Fruit fly (Drosophila melanogaster): ENCODE measurements around the gene Shab.

Gene Shab

DNA sequence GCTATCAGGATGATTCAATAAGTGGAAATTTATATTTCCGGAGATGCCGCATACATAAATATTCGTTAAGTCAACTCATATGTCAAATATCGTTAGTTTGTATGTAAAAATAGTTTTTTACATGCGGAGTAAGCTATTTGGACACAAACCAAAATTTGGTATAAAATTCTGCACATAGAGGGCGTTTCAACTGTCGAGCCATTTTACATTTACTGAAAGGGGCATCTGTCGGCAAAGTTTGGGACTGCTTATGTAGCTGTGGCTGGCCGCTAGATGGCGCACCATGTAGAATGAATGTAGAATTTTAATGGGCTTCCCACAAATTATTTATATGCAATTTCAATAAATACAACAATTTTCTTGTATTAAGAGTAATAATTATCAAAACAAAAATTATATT is 43.0 kb upstream of the Shab start (continued):
- peak; percentile 73 for TF ChIP-seq CG2120 (GFP tag; optimal IDR thresholded peaks at IDR 0.05)
- TF ChIP-seq CG7786 (GFP tag; optimal IDR thresholded peaks at IDR 0.05), result peak; percentile 54
- TF ChIP-seq maf-S (GFP tag; optimal IDR thresholded peaks at IDR 0.05), result peak; percentile 77
- TF ChIP-seq CG13775 (GFP tag; optimal IDR thresholded peaks at IDR 0.05), result peak; percentile 16
- peak; percentile 16; the same call in 1 of the 2 replicates for TF ChIP-seq Adf1 (GFP tag; IDR thresholded peaks at IDR 0.05)
- TF ChIP-seq CG12236 (GFP tag; optimal IDR thresholded peaks at IDR 0.05), result peak; percentile 39
- TF ChIP-seq jumu (GFP tag; optimal IDR thresholded peaks at IDR 0.05), result peak; percentile 65
- peak; percentile 55; the same call in 1 of the 2 replicates for TF ChIP-seq CG8765 (GFP tag; IDR thresholded peaks at IDR 0.05)
- TF ChIP-seq pros (GFP tag; optimal IDR thresholded peaks at IDR 0.05), result no peak
- TF ChIP-seq twi (tag; optimal IDR thresholded peaks at IDR 0.05), result peak; percentile 11
- peak; percentile 29; the same call in 1 of the 2 replicates for TF ChIP-seq CG31441 (GFP tag; IDR thresholded peaks at IDR 0.05)
- no peak for TF ChIP-seq HLH4C (GFP tag; IDR thresholded peaks at IDR 0.05; ENCODE audit: partially characterized antibody)
- peak; percentile 57 for TF ChIP-seq CG31365 (tag; optimal IDR thresholded peaks at IDR 0.05)
- TF ChIP-seq CG42726 (GFP tag; IDR thresholded peaks at IDR 0.05; ENCODE audit: partially characterized antibody), result peak; percentile 93
- TF ChIP-seq CG18764 (GFP tag; optimal IDR thresholded peaks at IDR 0.05), result peak; percentile 52
- TF ChIP-seq CG4360 (GFP tag; IDR thresholded peaks at IDR 0.05), result peak; percentile 11; the same call in 1 of the 2 replicates
- TF ChIP-seq Max (GFP tag; optimal IDR thresholded peaks at IDR 0.05), result peak; percentile 20
- TF ChIP-seq lola (GFP tag; optimal IDR thresholded peaks at IDR 0.05), result peak in 1 of 3 experiments; percentile 25
- peak; percentile 96 for TF ChIP-seq Med (GFP tag)
- peak; percentile 47 for TF ChIP-seq bcd (GFP tag; optimal IDR thresholded peaks at IDR 0.05)
- TF ChIP-seq CG16815 (GFP tag; optimal IDR thresholded peaks at IDR 0.05), result peak; percentile 47
- peak; percentile 33; the same call in 1 of the 3 replicates for TF ChIP-seq CG3726 (GFP tag; IDR thresholded peaks at IDR 0.05)
- peak; percentile 55 for TF ChIP-seq ssp (GFP tag; IDR thresholded peaks at IDR 0.05)
- peak; percentile 75 for TF ChIP-seq CG8089 (GFP tag; optimal IDR thresholded peaks at IDR 0.05)
- no peak for TF ChIP-seq Lim3 (GFP tag; IDR thresholded peaks at IDR 0.05)
- TF ChIP-seq Ravus (GFP tag; IDR thresholded peaks at IDR 0.05), result no peak
- TF ChIP-seq CG16779 (GFP tag; IDR thresholded peaks at IDR 0.05), result peak; percentile 63; the same call in 1 of the 2 replicates
- peak; percentile 33; the same call in 1 of the 2 replicates for TF ChIP-seq HLH3B (GFP tag; IDR thresholded peaks at IDR 0.05)
- TF ChIP-seq Pdp1 (GFP tag; optimal IDR thresholded peaks at IDR 0.05), result peak; percentile 66 to 70
- peak; percentile 73 for TF ChIP-seq az2 (GFP tag; optimal IDR thresholded peaks at IDR 0.05)
- TF ChIP-seq CG14860 (GFP tag; IDR thresholded peaks at IDR 0.05; ENCODE audit: partially characterized antibody), result no peak
- TF ChIP-seq trem (tag; optimal IDR thresholded peaks at IDR 0.05), result peak; percentile 29
- no peak for TF ChIP-seq Six4 (GFP tag; optimal IDR thresholded peaks at IDR 0.05)
- TF ChIP-seq CG3407 (GFP tag; optimal IDR thresholded peaks at IDR 0.05), result no peak
- TF ChIP-seq tna (GFP tag; IDR thresholded peaks at IDR 0.05; ENCODE audit: partially characterized antibody), result no peak
- TF ChIP-seq HLH54F (GFP tag; optimal IDR thresholded peaks at IDR 0.05), result peak; percentile 66
- no peak for TF ChIP-seq CG8281 (tag; optimal IDR thresholded peaks at IDR 0.05)
- TF ChIP-seq lilli (GFP tag; optimal IDR thresholded peaks at IDR 0.05), result peak; percentile 72
- peak; percentile 97 for TF ChIP-seq CG2199 (GFP tag; IDR thresholded peaks at IDR 0.05)
- TF ChIP-seq Deaf1 (tag; optimal IDR thresholded peaks at IDR 0.05), result peak; percentile 6
- TF ChIP-seq CG12071 (GFP tag; optimal IDR thresholded peaks at IDR 0.05), result no peak
- no peak for TF ChIP-seq Poxn (GFP tag; IDR thresholded peaks at IDR 0.05)
- peak; percentile 25 for TF ChIP-seq emc (GFP tag; optimal IDR thresholded peaks at IDR 0.05)
- TF ChIP-seq TFAM (GFP tag; optimal IDR thresholded peaks at IDR 0.05), result no peak
- peak; percentile 64 for TF ChIP-seq Sox102F (GFP tag; optimal IDR thresholded peaks at IDR 0.05)
- 0 out of 3 replicates have a peak, but pooled peaks have one; percentile 18 for TF ChIP-seq otp (GFP tag; IDR thresholded peaks at IDR 0.05)
- no peak for TF ChIP-seq Drgx (GFP tag; IDR thresholded peaks at IDR 0.05)
- no peak for TF ChIP-seq Hey (tag; optimal IDR thresholded peaks at IDR 0.05)
- TF ChIP-seq unc-4 (GFP tag; IDR thresholded peaks at IDR 0.05; ENCODE audit: partially characterized antibody), result peak; percentile 43; the same call in 1 of the 2 replicates
- TF ChIP-seq CG8290 (GFP tag; optimal IDR thresholded peaks at IDR 0.05), result peak; percentile 75
- peak in 1 of 2 experiments; percentile 82 for TF ChIP-seq CG8290 (tag; optimal IDR thresholded peaks at IDR 0.05)

Data from whole organism, embryonic.